Worm (Caenorhabditis elegans) whole organism, L3 larva: ENCODE results near the gene dlat-2.

Experiments used
- ZK546.5 ChIP-seq: sonication (generic microtip); optimal IDR thresholded peaks from 2 replicates; lab custom pipeline; 2017; ENCODE audit warnings: missing biosample characterization, missing genetic modification characterization
- aly-2 ChIP-seq: fragments of 150-350 bp; optimal IDR thresholded peaks from 2 replicates; lab custom pipeline; 2014; ENCODE audit warnings: missing biosample characterization, missing genetic modification characterization
- ama-1 ChIP-seq: fragments of 150-350 bp; optimal IDR thresholded peaks from 2 replicates; lab custom pipeline; 2018
- ceh-9 ChIP-seq: sonication (generic microtip); optimal IDR thresholded peaks from 2 replicates; lab custom pipeline; 2018; ENCODE audit warnings: missing biosample characterization, missing genetic modification characterization
- egl-27 ChIP-seq: sonication (generic microtip); optimal IDR thresholded peaks from 4 replicates; lab custom pipeline; 2017; ENCODE audit warnings: missing biosample characterization, missing genetic modification reagents, missing genetic modification characterization
- elt-2 ChIP-seq: sonication (generic microtip); optimal IDR thresholded peaks from 2 replicates; lab custom pipeline; 2016; ENCODE audit warnings: missing genetic modification reagents, mild to moderate bottlenecking, missing genetic modification characterization, missing compliant biosample characterization
- hmg-11 ChIP-seq: sonication (generic microtip); optimal IDR thresholded peaks from 2 replicates; lab custom pipeline; 2016; ENCODE audit warnings: missing genetic modification characterization, missing compliant biosample characterization
- lin-15B ChIP-seq: fragments of 150-350 bp; optimal IDR thresholded peaks from 2 replicates; lab custom pipeline; 2014; ENCODE audit warnings: missing biosample characterization, missing genetic modification characterization
- nhr-237 ChIP-seq: fragments of 150-350 bp; optimal IDR thresholded peaks from 2 replicates; lab custom pipeline; 2014; ENCODE audit warnings: missing biosample characterization, missing genetic modification characterization
- nhr-77 ChIP-seq: fragments of 150-350 bp; optimal IDR thresholded peaks from 2 replicates; lab custom pipeline; 2014; ENCODE audit warnings: missing biosample characterization, missing genetic modification characterization
- pha-4 ChIP-seq: fragments of 150-350 bp; optimal IDR thresholded peaks from 2 replicates; lab custom pipeline; 2014; ENCODE audit warnings: missing biosample characterization, missing genetic modification reagents, missing genetic modification characterization
- zag-1 ChIP-seq: fragments of 150-350 bp; optimal IDR thresholded peaks from 2 replicates; lab custom pipeline; 2014; ENCODE audit warnings: missing biosample characterization, missing genetic modification characterization
- ztf-4 ChIP-seq: fragments of 150-350 bp; optimal IDR thresholded peaks from 2 replicates; lab custom pipeline; 2014; ENCODE audit warnings: missing biosample characterization, missing genetic modification characterization

ce11 chrIV:17431287-17431686 lies 50.9 kb downstream of the dlat-2 start, which contains the start of gene lact-6:
- TF ChIP-seq ama-1 (lab: Kevin White, UChicago) (no peak), aly-2 (tag; lab: Kevin White, UChicago) (no peak), elt-2 (tag; lab: Kevin White, UChicago) (no peak), ceh-9 (tag; lab: Kevin White, UChicago) (no peak), egl-27 (tag; lab: Kevin White, UChicago) (no peak), pha-4 (tag; lab: Kevin White, UChicago) (no peak), lin-15B (tag; lab: Kevin White, UChicago) (no peak), nhr-237 (tag; lab: Kevin White, UChicago) (no peak), ztf-4 (tag; lab: Kevin White, UChicago) (no peak), zag-1 (no peak), ZK546.5 (tag; lab: Kevin White, UChicago) (no peak), hmg-11 (tag; lab: Kevin White, UChicago) (no peak), nhr-77 (tag; lab: Kevin White, UChicago) (no peak)
